Worm (Caenorhabditis elegans): ENCODE data around the gene clec-157.

- TF ChIP-seq hlh-30 (tag; optimal IDR thresholded peaks at IDR 0.05; ENCODE audit: insufficient read depth) = no peak
- TF ChIP-seq fkh-10 (GFP tag; optimal IDR thresholded peaks at IDR 0.05) = no peak
- no peak for TF ChIP-seq hlh-6 (tag; optimal IDR thresholded peaks at IDR 0.05)
- TF ChIP-seq dmd-4 (tag; optimal IDR thresholded peaks at IDR 0.05; ENCODE audit: borderline replicate concordance) = no peak
- no peak for TF ChIP-seq pha-4 (tag; optimal IDR thresholded peaks at IDR 0.05)
- no peak for TF ChIP-seq tbx-2 (tag; optimal IDR thresholded peaks at IDR 0.05)
- TF ChIP-seq nfya-1 (tag; optimal IDR thresholded peaks at IDR 0.05) = no peak
These were observed 26.3 kb upstream of the clec-157 start, which contains the start of gene gipc-1 for ce11 chrIII:4870478-4870877.
